Worm (Caenorhabditis elegans) whole organism, late embryonic: ENCODE results near the gene srh-300.

Experiments used
- F13H6.1 ChIP-seq: sonication (generic microtip); optimal IDR thresholded peaks from 2 replicates; lab custom pipeline; 2016; ENCODE audit warnings: missing genetic modification characterization, missing compliant biosample characterization
- K09A11.1 ChIP-seq: sonication (generic microtip); optimal IDR thresholded peaks from 2 replicates; lab custom pipeline; 2017; ENCODE audit warnings: antibody characterized with exemption, mild to moderate bottlenecking, missing genetic modification characterization, missing compliant biosample characterization; ENCODE audit not compliant: insufficient read depth
- T23F11.4 ChIP-seq: fragments of 200-800 bp; sonication (Bioruptor generic); optimal IDR thresholded peaks from 2 replicates; lab custom pipeline; 2018; ENCODE audit warnings: mild to moderate bottlenecking, missing genetic modification characterization, missing compliant biosample characterization
- Y22D7AL.16 ChIP-seq: sonication (generic microtip); optimal IDR thresholded peaks from 2 replicates; lab custom pipeline; 2016; ENCODE audit warnings: missing genetic modification characterization, missing compliant biosample characterization
- ceh-14 ChIP-seq: sonication (generic microtip); optimal IDR thresholded peaks from 2 replicates; lab custom pipeline; 2016; ENCODE audit warnings: missing genotype, missing genetic modification characterization, missing compliant biosample characterization
- ceh-22 ChIP-seq: sonication (generic microtip); optimal IDR thresholded peaks from 2 replicates; lab custom pipeline; 2017; ENCODE audit warnings: missing biosample characterization, missing genetic modification characterization
- ceh-24 ChIP-seq: sonication (generic microtip); optimal IDR thresholded peaks from 2 replicates; lab custom pipeline; 2016; ENCODE audit warnings: mild to moderate bottlenecking, missing genetic modification characterization, missing compliant biosample characterization
- ceh-30 ChIP-seq: fragments of 150-350 bp; optimal IDR thresholded peaks from 2 replicates; lab custom pipeline; 2014; ENCODE audit warnings: missing biosample characterization, missing genetic modification characterization
- ceh-31 ChIP-seq: sonication (generic microtip); optimal IDR thresholded peaks from 2 replicates; lab custom pipeline; 2016; ENCODE audit warnings: missing genetic modification characterization, missing compliant biosample characterization
- ceh-34 ChIP-seq: sonication (generic microtip); optimal IDR thresholded peaks from 2 replicates; lab custom pipeline; 2016; ENCODE audit warnings: mild to moderate bottlenecking, missing genetic modification characterization, missing compliant biosample characterization
- ceh-48 ChIP-seq: sonication (generic microtip); optimal IDR thresholded peaks from 2 replicates; lab custom pipeline; 2016; ENCODE audit warnings: missing genetic modification characterization, inconsistent platforms, missing compliant biosample characterization
- ceh-6 ChIP-seq: fragments of 200-800 bp; sonication (Bioruptor generic); optimal IDR thresholded peaks from 2 replicates; lab custom pipeline; 2018; ENCODE audit warnings: mild to moderate bottlenecking, missing genetic modification characterization, missing compliant biosample characterization
- ceh-9 ChIP-seq: sonication (generic microtip); optimal IDR thresholded peaks from 2 replicates; lab custom pipeline; 2016; ENCODE audit warnings: mild to moderate bottlenecking, missing genetic modification characterization, inconsistent platforms, missing compliant biosample characterization
- dmd-4 ChIP-seq: sonication (generic microtip); optimal IDR thresholded peaks from 2 replicates; lab custom pipeline; 2016; ENCODE audit warnings: borderline replicate concordance, missing genetic modification characterization, missing compliant biosample characterization
- dve-1 ChIP-seq: sonication (generic microtip); optimal IDR thresholded peaks from 2 replicates; lab custom pipeline; 2017; ENCODE audit warnings: antibody characterized with exemption, mild to moderate bottlenecking, missing genetic modification characterization, missing compliant biosample characterization
- ets-4 ChIP-seq: sonication (generic microtip); optimal IDR thresholded peaks from 2 replicates; lab custom pipeline; 2016; ENCODE audit warnings: missing genetic modification characterization, missing compliant biosample characterization
- fax-1 ChIP-seq: sonication (generic microtip); optimal IDR thresholded peaks from 2 replicates; lab custom pipeline; 2016; ENCODE audit warnings: missing genotype, missing genetic modification characterization, missing compliant biosample characterization
- fkh-10 ChIP-seq: fragments of 150-350 bp; optimal IDR thresholded peaks from 2 replicates; lab custom pipeline; 2014; ENCODE audit warnings: missing biosample characterization, missing genetic modification reagents, missing genetic modification characterization
- fkh-6 ChIP-seq: sonication (generic microtip); optimal IDR thresholded peaks from 2 replicates; lab custom pipeline; 2016; ENCODE audit warnings: missing genetic modification characterization, missing compliant biosample characterization
- gmeb-2 ChIP-seq: sonication (generic microtip); optimal IDR thresholded peaks from 2 replicates; lab custom pipeline; 2016; ENCODE audit warnings: missing genetic modification characterization, inconsistent platforms, missing compliant biosample characterization
- hlh-13 ChIP-seq: fragments of 200-800 bp; sonication (Bioruptor generic); optimal IDR thresholded peaks from 2 replicates; lab custom pipeline; 2018; ENCODE audit warnings: mild to moderate bottlenecking, missing genetic modification characterization, missing compliant biosample characterization
- hlh-30 ChIP-seq: sonication (generic microtip); optimal IDR thresholded peaks from 2 replicates; lab custom pipeline; 2017; ENCODE audit warnings: antibody characterized with exemption, missing genetic modification characterization, missing compliant biosample characterization; ENCODE audit not compliant: insufficient read depth
- hlh-6 ChIP-seq: sonication (generic microtip); optimal IDR thresholded peaks from 2 replicates; lab custom pipeline; 2016; ENCODE audit warnings: missing genotype, missing genetic modification characterization, missing compliant biosample characterization
- mec-3 ChIP-seq: sonication (generic microtip); optimal IDR thresholded peaks from 2 replicates; lab custom pipeline; 2016; ENCODE audit warnings: borderline replicate concordance, missing genetic modification characterization, missing compliant biosample characterization
- nfya-1 ChIP-seq: sonication (generic microtip); optimal IDR thresholded peaks from 2 replicates; lab custom pipeline; 2017; ENCODE audit warnings: missing genetic modification characterization, mild to moderate bottlenecking, missing compliant biosample characterization, antibody characterized with exemption, moderate library complexity
- nhr-11 ChIP-seq: fragments of 150-350 bp; optimal IDR thresholded peaks from 2 replicates; lab custom pipeline; 2014; ENCODE audit warnings: missing biosample characterization, missing genetic modification characterization
- nhr-232 ChIP-seq: sonication (generic microtip); optimal IDR thresholded peaks from 2 replicates; lab custom pipeline; 2016; ENCODE audit warnings: missing genetic modification characterization, missing compliant biosample characterization
- odd-2 ChIP-seq: sonication (generic microtip); optimal IDR thresholded peaks from 2 replicates; lab custom pipeline; 2017; ENCODE audit warnings: antibody characterized with exemption, mild to moderate bottlenecking, missing genetic modification characterization, missing compliant biosample characterization
- pat-9 ChIP-seq: fragments of 200-800 bp; sonication (Bioruptor generic); optimal IDR thresholded peaks from 2 replicates; lab custom pipeline; 2018; ENCODE audit warnings: mild to moderate bottlenecking, missing genetic modification characterization, moderate library complexity, missing compliant biosample characterization
- pax-1 ChIP-seq: fragments of 150-350 bp; optimal IDR thresholded peaks from 2 replicates; lab custom pipeline; 2014; ENCODE audit warnings: missing biosample characterization, missing genetic modification characterization
- pqm-1 ChIP-seq: sonication (generic microtip); optimal IDR thresholded peaks from 2 replicates; lab custom pipeline; 2016; ENCODE audit warnings: missing genetic modification characterization, missing compliant biosample characterization
- ref-2 ChIP-seq: sonication (generic microtip); optimal IDR thresholded peaks from 2 replicates; lab custom pipeline; 2016; ENCODE audit warnings: missing genetic modification characterization, missing compliant biosample characterization
- rnt-1 ChIP-seq: sonication (generic microtip); optimal IDR thresholded peaks from 2 replicates; lab custom pipeline; 2016; ENCODE audit warnings: missing genetic modification characterization, missing compliant biosample characterization
- sdc-2 ChIP-seq: sonication (generic microtip); optimal IDR thresholded peaks from 2 replicates; lab custom pipeline; 2016; ENCODE audit warnings: missing genotype, missing genetic modification characterization, missing compliant biosample characterization
- sox-2 ChIP-seq: fragments of 200-800 bp; sonication (Bioruptor generic); IDR thresholded peaks from 2 replicates; pipeline ENCODE4 v1.3.6; 2022; ENCODE audit warnings: missing genetic modification reagents, missing genetic modification characterization, missing compliant biosample characterization
- tbx-7 ChIP-seq: sonication (generic microtip); optimal IDR thresholded peaks from 2 replicates; lab custom pipeline; 2016; ENCODE audit warnings: missing genotype, missing genetic modification characterization, missing compliant biosample characterization
- ttx-3 ChIP-seq: sonication (generic microtip); optimal IDR thresholded peaks from 2 replicates; lab custom pipeline; 2016; ENCODE audit warnings: missing genetic modification reagents, missing genetic modification characterization, missing compliant biosample characterization
- unc-3 ChIP-seq, 2 experiments: fragments of 200-800 bp in 1 of 2; sonication (Bioruptor generic) in 1 of 2; sonication (generic microtip) in 1 of 2; conservative IDR thresholded peaks in 1 of 2; optimal IDR thresholded peaks in 1 of 2; 2 replicates each; pipeline versions ENCODE4 v1.3.6 to Lab custom; 2016 to 2022; ENCODE audit warnings: missing compliant biosample characterization in 2 of 2, missing genetic modification characterization in 2 of 2, missing genetic modification reagents in 1 of 2
- unc-42 ChIP-seq: sonication (generic microtip); optimal IDR thresholded peaks from 2 replicates; lab custom pipeline; 2016; ENCODE audit warnings: missing genotype, missing genetic modification characterization, missing compliant biosample characterization
- unc-55 ChIP-seq: sonication (generic microtip); optimal IDR thresholded peaks from 2 replicates; lab custom pipeline; 2017; ENCODE audit warnings: missing biosample characterization, missing genetic modification reagents, missing genetic modification characterization
- unc-86 ChIP-seq: sonication (generic microtip); optimal IDR thresholded peaks from 2 replicates; lab custom pipeline; 2016; ENCODE audit warnings: missing genetic modification characterization, missing compliant biosample characterization

Gene srh-300

DNA sequence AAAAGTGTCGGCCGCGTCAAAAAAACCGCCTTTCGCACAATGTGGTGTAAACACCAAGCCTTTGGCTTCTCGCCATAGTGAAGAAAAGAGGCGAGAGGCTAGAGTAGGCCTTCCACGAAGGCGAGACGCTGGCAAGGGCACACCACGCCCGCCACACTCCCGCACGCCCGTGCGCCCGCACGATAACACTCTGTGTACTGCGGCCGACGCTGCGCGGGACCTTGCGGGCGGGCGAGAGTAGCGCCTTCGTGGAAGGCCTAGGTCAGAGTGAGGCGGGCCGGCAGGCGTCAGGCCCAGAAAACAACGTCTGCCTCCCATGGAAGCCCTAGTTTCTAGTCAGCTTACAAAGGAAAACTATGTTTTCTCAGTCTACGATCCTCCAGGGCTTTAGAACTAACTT lies 9.8 kb upstream of the srh-300 start:
- no peak for TF ChIP-seq Y22D7AL.16 (tag; lab: Kevin White, UChicago)
- TF ChIP-seq ref-2 (tag; lab: Kevin White, UChicago) = peak; percentile 25
- no peak for TF ChIP-seq F13H6.1 (tag; lab: Kevin White, UChicago)
- TF ChIP-seq ceh-14 = peak; percentile 2
- no peak for TF ChIP-seq mec-3
- TF ChIP-seq hlh-6 (tag; lab: Kevin White, UChicago) = peak; percentile 59

DNA sequence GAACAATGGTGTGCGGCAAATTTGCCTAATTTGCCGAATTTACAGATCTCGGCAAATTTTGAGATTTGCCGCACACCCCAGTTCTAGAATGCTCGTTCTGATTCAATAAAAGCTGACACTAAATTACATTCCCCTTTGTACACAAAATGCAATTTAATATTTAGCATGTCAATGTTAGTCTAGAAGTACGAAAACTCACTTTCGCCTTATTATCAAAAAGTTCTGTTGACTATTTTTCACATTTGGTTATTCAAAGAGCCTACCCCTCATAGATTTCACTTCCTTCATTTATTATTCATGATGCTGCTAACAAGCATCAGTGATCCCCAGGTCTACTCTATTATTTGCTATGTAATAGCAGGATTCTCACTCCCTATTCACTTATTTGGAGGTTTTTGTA lies 3.3 kb upstream of the srh-300 start, which contains the start of gene srh-298:
Gene srh-298 (plus strand): TSS at position 301 of the 400 bp plus-strand sequence.
- TF ChIP-seq ref-2 (tag; lab: Kevin White, UChicago) (no peak), ceh-22 (tag; lab: Kevin White, UChicago) (no peak), fkh-6 (tag; lab: Kevin White, UChicago) (no peak), ceh-31 (tag; lab: Kevin White, UChicago) (no peak), rnt-1 (no peak), ttx-3 (tag; lab: Kevin White, UChicago) (no peak), pqm-1 (tag; lab: Kevin White, UChicago) (no peak), nhr-11 (no peak), gmeb-2 (tag; lab: Kevin White, UChicago) (no peak), hlh-13 (no peak), ceh-9 (no peak), fax-1 (tag; lab: Kevin White, UChicago) (no peak), nhr-232 (tag; lab: Kevin White, UChicago) (no peak), nfya-1 (tag; lab: Kevin White, UChicago) (no peak), ceh-48 (no peak)

DNA sequence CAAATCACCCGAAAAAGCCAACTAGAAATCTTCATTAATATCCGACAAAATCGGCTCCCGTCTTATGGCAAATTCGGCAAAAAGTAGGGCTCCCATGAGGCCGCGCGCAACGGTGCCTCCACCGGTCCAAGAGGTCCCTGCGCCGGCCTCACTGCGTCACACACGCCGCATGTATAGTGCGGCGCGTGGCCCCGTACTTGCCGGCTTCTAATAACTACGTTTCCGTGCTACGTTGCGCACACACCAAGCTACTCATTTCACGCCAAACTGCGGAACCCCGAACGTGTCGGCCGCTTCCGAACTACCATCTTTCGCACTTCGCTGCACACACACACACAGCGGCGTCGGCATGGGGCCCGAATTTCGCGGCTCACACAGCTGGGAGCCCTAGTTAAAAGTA lies 2.2 kb upstream of the srh-300 start:
- no peak for TF ChIP-seq pax-1 (tag; lab: Kevin White, UChicago)
- no peak for TF ChIP-seq dve-1 (tag; lab: Kevin White, UChicago)
- TF ChIP-seq dmd-4 (tag; lab: Kevin White, UChicago) = no peak
- no peak for TF ChIP-seq ceh-24
- TF ChIP-seq fax-1 (tag; lab: Kevin White, UChicago) = no peak
- no peak for TF ChIP-seq ceh-6 (GFP tag; lab: Kevin White, UChicago)
- no peak for TF ChIP-seq odd-2 (tag; lab: Kevin White, UChicago)
- TF ChIP-seq sdc-2 = no peak
- TF ChIP-seq Y22D7AL.16 (tag; lab: Kevin White, UChicago) = no peak

- no peak for TF ChIP-seq ceh-9
- no peak for TF ChIP-seq F13H6.1 (tag; lab: Kevin White, UChicago)
- no peak for TF ChIP-seq tbx-7
- TF ChIP-seq Y22D7AL.16 (tag; lab: Kevin White, UChicago) = no peak
- TF ChIP-seq K09A11.1 (tag; lab: Kevin White, UChicago) = no peak
- no peak for TF ChIP-seq ceh-48
These were observed 2.7 kb downstream of the srh-300 start, which contains the start of gene srh-301 for ce11 chrV:17824610-17825009. Gene srh-301, plus strand, starts transcription at chrV:17824910.

DNA sequence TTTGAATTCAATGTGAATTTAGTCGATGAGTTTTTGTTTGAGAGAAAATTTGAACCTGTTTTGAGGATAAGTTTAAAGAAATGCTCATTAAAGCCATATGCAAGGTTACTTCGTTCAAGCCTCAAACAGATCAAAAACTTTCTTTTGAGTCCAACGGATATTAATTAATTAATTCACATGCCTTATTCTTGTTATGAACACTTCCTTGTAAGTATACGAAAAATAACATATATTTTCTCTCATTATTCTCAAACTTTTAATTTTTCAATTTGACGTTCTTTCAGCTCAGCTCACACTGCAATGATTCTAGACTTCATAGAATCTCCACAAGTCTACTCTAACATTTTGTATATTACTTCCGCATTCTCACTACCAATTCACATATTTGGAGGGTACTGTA lies 6.4 kb downstream of the srh-300 start, which contains the start of gene srh-304:
Gene srh-304 (plus strand): TSS at position 301 of the 400 bp plus-strand sequence.
- TF ChIP-seq T23F11.4 (GFP tag; lab: Kevin White, UChicago) (no peak), pat-9 (tag; lab: Kevin White, UChicago) (no peak), rnt-1 (no peak), ceh-48 (no peak), unc-3 (GFP tag; conservative IDR thresholded peaks at IDR 0.05; lab: Robert Waterston, UW) (no peak), unc-3 (tag; optimal IDR thresholded peaks at IDR 0.05; lab: Kevin White, UChicago) (no peak), Y22D7AL.16 (tag; lab: Kevin White, UChicago) (no peak), fkh-10 (no peak), gmeb-2 (tag; lab: Kevin White, UChicago) (no peak), pqm-1 (tag; lab: Kevin White, UChicago) (no peak), unc-42 (no peak), ets-4 (tag; lab: Kevin White, UChicago) (no peak), hlh-30 (tag; lab: Kevin White, UChicago) (no peak), fax-1 (tag; lab: Kevin White, UChicago) (no peak), sox-2 (GFP tag; lab: Robert Waterston, UW) (no peak), hlh-13 (no peak), ceh-30 (tag; lab: Kevin White, UChicago) (no peak), unc-86 (tag; lab: Kevin White, UChicago) (no peak), ceh-34 (tag; lab: Kevin White, UChicago) (no peak), unc-55 (GFP tag; lab: Kevin White, UChicago) (no peak)
